Worm (Caenorhabditis elegans) whole organism, L3 larva: ENCODE measurements around the gene F59A6.12.

Experiments used
- ceh-28 ChIP-seq: fragments of 150-350 bp; optimal IDR thresholded peaks from 2 replicates; lab custom pipeline; 2014; ENCODE audit warnings: missing biosample characterization, missing genetic modification reagents, missing genetic modification characterization
- pqm-1 ChIP-seq: fragments of 150-350 bp; optimal IDR thresholded peaks from 2 replicates; lab custom pipeline; 2017; ENCODE audit warnings: missing biosample characterization, missing genetic modification characterization, inconsistent platforms

DNA sequence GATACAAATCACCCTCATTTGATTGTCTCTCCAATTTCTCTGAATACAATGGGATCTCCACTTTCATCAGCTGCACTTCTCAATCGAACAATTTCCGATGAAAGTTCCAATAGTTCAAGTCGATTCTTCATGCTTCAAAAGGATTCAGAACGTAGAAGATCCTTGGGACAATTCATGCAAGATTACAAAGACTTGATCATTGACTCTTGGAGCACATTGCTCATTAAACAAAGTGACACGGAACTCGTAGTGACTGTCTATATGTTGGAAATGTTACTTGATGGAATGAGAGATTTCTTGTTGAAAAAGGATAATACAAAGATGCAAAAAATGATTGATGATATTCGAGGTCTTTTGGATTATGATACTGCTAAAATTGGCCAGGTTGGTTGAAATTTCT is 16.1 kb upstream of the F59A6.12 start:
- TF ChIP-seq ceh-28 (no peak), pqm-1 (no peak)
